Fruit fly (Drosophila melanogaster): Measurements from ENCODE around the gene Arl2.
A peak's percentile ranks its signal among the peaks of the same experiment; 100 is the strongest.

The Arl2 gene

DNA sequence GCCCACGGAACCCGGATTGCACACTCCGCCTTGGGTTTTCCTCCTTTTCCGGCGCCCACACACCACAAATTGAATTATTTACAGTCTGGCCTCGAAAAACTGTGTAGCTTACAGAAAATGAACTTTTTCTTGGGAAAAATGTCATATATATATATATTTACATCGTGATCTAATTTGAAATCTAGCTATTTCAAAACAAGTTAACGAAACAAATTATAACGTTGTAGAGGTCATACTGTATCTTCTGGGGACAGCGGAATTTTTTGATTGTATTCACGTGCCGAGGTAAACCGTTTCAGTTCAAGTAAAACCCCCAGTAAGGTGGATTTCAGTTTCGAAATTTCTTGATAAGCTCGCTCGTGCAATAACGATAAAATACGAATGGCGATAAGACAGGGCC lies 13.6 kb downstream of the Arl2 start (continued):
- no peak for TF ChIP-seq vnd (GFP tag; IDR thresholded peaks at IDR 0.05; ENCODE audit: partially characterized antibody)
- peak; percentile 59; the same call in 1 of the 3 replicates for TF ChIP-seq H15 (GFP tag; IDR thresholded peaks at IDR 0.05)
- TF ChIP-seq Ptx1 (GFP tag; IDR thresholded peaks at IDR 0.05) = peak; percentile 79
- no peak for TF ChIP-seq CG15696 (tag; optimal IDR thresholded peaks at IDR 0.05)
- TF ChIP-seq CoRest (tag; optimal IDR thresholded peaks at IDR 0.05) = peak; percentile 0
- no peak for TF ChIP-seq CG10274 (GFP tag; optimal IDR thresholded peaks at IDR 0.05)
- TF ChIP-seq al (GFP tag; IDR thresholded peaks at IDR 0.05) = peak; percentile 55; the same call in 1 of the 2 replicates
- TF ChIP-seq CG9932 (GFP tag; IDR thresholded peaks at IDR 0.05) = peak; percentile 71
- TF ChIP-seq tgo (GFP tag; IDR thresholded peaks at IDR 0.05) = peak; percentile 73; the same call in 2 of the 3 replicates
- no peak for TF ChIP-seq CG15073 (GFP tag; optimal IDR thresholded peaks at IDR 0.05)
- no peak for TF ChIP-seq prd (optimal IDR thresholded peaks at IDR 0.05)
- peak; percentile 76 for TF ChIP-seq prd (GFP tag; IDR thresholded peaks at IDR 0.05)
- peak; percentile 67 for TF ChIP-seq CG18599 (GFP tag; optimal IDR thresholded peaks at IDR 0.05)
- TF ChIP-seq CG7987 (GFP tag; optimal IDR thresholded peaks at IDR 0.05) = no peak
- TF ChIP-seq tx (GFP tag; optimal IDR thresholded peaks at IDR 0.05) = no peak
- TF ChIP-seq lab (GFP tag; optimal IDR thresholded peaks at IDR 0.05) = peak; percentile 74
- TF ChIP-seq HLH54F (GFP tag; optimal IDR thresholded peaks at IDR 0.05) = peak; percentile 2
- peak; percentile 19; the same call in 1 of the 2 replicates for TF ChIP-seq Atf6 (GFP tag; IDR thresholded peaks at IDR 0.05)
- peak; percentile 1 for TF ChIP-seq gsb-n (tag; optimal IDR thresholded peaks at IDR 0.05)
- TF ChIP-seq ATbp (GFP tag; optimal IDR thresholded peaks at IDR 0.05) = peak; percentile 61
- no peak for TF ChIP-seq stwl (tag; optimal IDR thresholded peaks at IDR 0.05)
- TF ChIP-seq ken (GFP tag; IDR thresholded peaks at IDR 0.05) = 0 out of 3 replicates have a peak, but pooled peaks have one; percentile 57
- TF ChIP-seq unc-4 (GFP tag; IDR thresholded peaks at IDR 0.05; ENCODE audit: partially characterized antibody) = no peak
- TF ChIP-seq CG9817 (tag; optimal IDR thresholded peaks at IDR 0.05) = peak; percentile 66
- no peak for TF ChIP-seq CG7745 (tag; optimal IDR thresholded peaks at IDR 0.05)
- TF ChIP-seq CG32767 (GFP tag; IDR thresholded peaks at IDR 0.05) = 0 out of 2 replicates have a peak, but pooled peaks have one; percentile 28
- no peak for TF ChIP-seq Doc2 (GFP tag; IDR thresholded peaks at IDR 0.05)
- TF ChIP-seq org-1 (GFP tag; optimal IDR thresholded peaks at IDR 0.05) = peak; percentile 11
- peak; percentile 73 for TF ChIP-seq gem (tag; optimal IDR thresholded peaks at IDR 0.05)
- peak; percentile 1 for TF ChIP-seq ftz-f1 (GFP tag; optimal IDR thresholded peaks at IDR 0.05)
- no peak for TF ChIP-seq Dip2 (GFP tag; IDR thresholded peaks at IDR 0.05)
- peak; percentile 54 for TF ChIP-seq CG11504 (tag; optimal IDR thresholded peaks at IDR 0.05)
- peak; percentile 47 for TF ChIP-seq CG4730 (GFP tag; IDR thresholded peaks at IDR 0.05)
- peak; percentile 21; the same call in 1 of the 2 replicates for TF ChIP-seq CG9215 (GFP tag; IDR thresholded peaks at IDR 0.05)
- peak; percentile 74 for TF ChIP-seq CG6689 (GFP tag; IDR thresholded peaks at IDR 0.05)
- no peak for TF ChIP-seq HLH4C (GFP tag; IDR thresholded peaks at IDR 0.05; ENCODE audit: partially characterized antibody)
- TF ChIP-seq stc (GFP tag; IDR thresholded peaks at IDR 0.05) = peak; percentile 79
- TF ChIP-seq Hr78 (GFP tag; optimal IDR thresholded peaks at IDR 0.05) = peak in 1 of 2 experiments; percentile 49
- peak; percentile 66 for TF ChIP-seq CG5953 (GFP tag; IDR thresholded peaks at IDR 0.05)
- TF ChIP-seq danr (GFP tag; IDR thresholded peaks at IDR 0.05) = 0 out of 2 replicates have a peak, but pooled peaks have one; percentile 41
- TF ChIP-seq cas (GFP tag; IDR thresholded peaks at IDR 0.05) = 0 out of 2 replicates have a peak, but pooled peaks have one; percentile 30
- peak; percentile 81 for TF ChIP-seq ci (GFP tag; IDR thresholded peaks at IDR 0.05)
- TF ChIP-seq CG15601 (tag; optimal IDR thresholded peaks at IDR 0.05) = no peak
- peak; percentile 40; the same call in 1 of the 2 replicates for TF ChIP-seq H2.0 (GFP tag; IDR thresholded peaks at IDR 0.05)
- TF ChIP-seq CG3281 (GFP tag; optimal IDR thresholded peaks at IDR 0.05) = peak; percentile 26
- 0 out of 3 replicates have a peak, but pooled peaks have one; percentile 56 for TF ChIP-seq CG11456 (GFP tag; IDR thresholded peaks at IDR 0.05)
- TF ChIP-seq phol (tag; optimal IDR thresholded peaks at IDR 0.05) = peak; percentile 9
- TF ChIP-seq disco-r (GFP tag; optimal IDR thresholded peaks at IDR 0.05) = no peak
- TF ChIP-seq vfl (GFP tag; optimal IDR thresholded peaks at IDR 0.05) = peak; percentile 10
- TF ChIP-seq CG9727 (GFP tag; optimal IDR thresholded peaks at IDR 0.05) = peak; percentile 27

All from whole organism, embryonic.